Worm (Caenorhabditis elegans) whole organism, L4 larva: ENCODE results near the gene bre-2.
A peak's percentile ranks its signal among the peaks of the same experiment; 100 is the strongest.

Experiments used
- F44E2.7 ChIP-seq: fragments of 200-800 bp; sonication (Bioruptor generic); IDR thresholded peaks from 2 replicates; pipeline ENCODE4 v2.1.2; 2022; ENCODE audit warnings: missing genetic modification characterization, missing compliant biosample characterization
- ceh-82 ChIP-seq: sonication (generic microtip); optimal IDR thresholded peaks from 2 replicates; lab custom pipeline; 2017; ENCODE audit warnings: missing biosample characterization, missing genetic modification characterization
- nhr-28 ChIP-seq: fragments of 150-350 bp; optimal IDR thresholded peaks from 2 replicates; lab custom pipeline; 2014; ENCODE audit warnings: missing biosample characterization, missing genetic modification characterization
- pha-4 ChIP-seq, 2 experiments: fragments of 150-350 bp in 1 of 2; fragments of 200-800 bp in 1 of 2; sonication (Bioruptor generic) in 1 of 2; IDR thresholded peaks in 1 of 2; optimal IDR thresholded peaks in 1 of 2; 2 replicates each; pipeline versions ENCODE4 v1.3.6 to Lab custom; 2014 to 2022; ENCODE audit warnings: missing genetic modification characterization in 2 of 2, missing genetic modification reagents in 2 of 2, missing biosample characterization in 1 of 2, missing compliant biosample characterization in 1 of 2
- pqm-1 ChIP-seq: sonication (generic microtip); optimal IDR thresholded peaks from 2 replicates; lab custom pipeline; 2017; ENCODE audit warnings: missing biosample characterization, missing genetic modification characterization
- snpc-4 ChIP-seq: fragments of 150-350 bp; optimal IDR thresholded peaks from 2 replicates; lab custom pipeline; 2014; ENCODE audit warnings: missing biosample characterization, missing genetic modification characterization
- unc-62 ChIP-seq, 3 experiments: fragments of 150-350 bp in 1 of 3; sonication (generic microtip); optimal IDR thresholded peaks in 2 of 3; peaks in 1 of 3; 1 replicate in 1 of 3; 2 replicates in 2 of 3; lab custom pipeline; 2014 to 2017; ENCODE audit warnings: missing biosample characterization in 3 of 3, missing genetic modification characterization in 3 of 3, missing genetic modification reagents in 3 of 3, missing genotype in 1 of 3

ce11 chrIII:13182003-13182402 is 42.6 kb upstream of the bre-2 start:
- no peak for TF ChIP-seq pqm-1 (tag; lab: Kevin White, UChicago)
- no peak for TF ChIP-seq F44E2.7 (GFP tag; lab: Robert Waterston, UW)
- TF ChIP-seq pha-4 (GFP tag; IDR thresholded peaks at IDR 0.05; lab: Robert Waterston, UW): no peak
- no peak for TF ChIP-seq pha-4 (tag; optimal IDR thresholded peaks at IDR 0.05; lab: Kevin White, UChicago)
- peak in 1 of 2 experiments; percentile 82 for TF ChIP-seq unc-62 (GFP tag; optimal IDR thresholded peaks at IDR 0.05 in 1 of 2; lab: Kevin White, UChicago)
- TF ChIP-seq unc-62 (tag; optimal IDR thresholded peaks at IDR 0.05; lab: Kevin White, UChicago): no peak
- no peak for TF ChIP-seq ceh-82 (tag; lab: Kevin White, UChicago)
- TF ChIP-seq nhr-28 (tag; lab: Kevin White, UChicago): peak; percentile 32
- no peak for TF ChIP-seq snpc-4 (tag; lab: Kevin White, UChicago)
